Fruit fly (Drosophila melanogaster) S2 (cell line): Measurements from ENCODE around the gene Inx3.

ENCODE experiments used
- CG8478 ChIP-seq: fragments of >200 bp; optimal IDR thresholded peaks from 2 replicates; lab custom pipeline; 2018
- CTCF ChIP-seq, 2 experiments: fragments of >200 bp; optimal IDR thresholded peaks; 2 replicates each; lab custom pipeline; 2018

dm6 chr3R:28846877-28847529, 12.3 kb downstream of the Inx3 start:
- TF ChIP-seq CTCF (optimal IDR thresholded peaks at IDR 0.05; lab: Kevin White, UChicago) (no peak), CG8478 (lab: Kevin White, UChicago) (no peak)
